Worm (Caenorhabditis elegans) whole organism, young adult: ENCODE data around the gene Y14H12A.2.
A peak's percentile ranks its signal among the peaks of the same experiment; 100 is the strongest.

Source experiments
- F23B12.7 ChIP-seq: sonication (generic microtip); optimal IDR thresholded peaks from 2 replicates; lab custom pipeline; 2017; ENCODE audit warnings: missing genetic modification characterization, mild to moderate bottlenecking, missing compliant biosample characterization, antibody characterized with exemption, moderate library complexity; ENCODE audit not compliant: insufficient read depth
- F52B5.7 ChIP-seq: sonication (generic microtip); optimal IDR thresholded peaks from 2 replicates; lab custom pipeline; 2016; ENCODE audit warnings: mild to moderate bottlenecking, missing genetic modification characterization, missing compliant biosample characterization
- F55B11.4 ChIP-seq: sonication (generic microtip); optimal IDR thresholded peaks from 2 replicates; lab custom pipeline; 2016; ENCODE audit warnings: missing compliant biosample characterization, missing genetic modification characterization, borderline replicate concordance; ENCODE audit not compliant: insufficient read depth
- F57A8.1 ChIP-seq: fragments of 200-800 bp; sonication (Bioruptor generic); optimal IDR thresholded peaks from 2 replicates; lab custom pipeline; 2018; ENCODE audit warnings: mild to moderate bottlenecking, missing genetic modification characterization, moderate library complexity, missing compliant biosample characterization
- F57C9.4 ChIP-seq: sonication (generic microtip); optimal IDR thresholded peaks from 2 replicates; lab custom pipeline; 2017; ENCODE audit warnings: mild to moderate bottlenecking, missing genetic modification characterization, missing compliant biosample characterization
- K12H6.12 ChIP-seq: fragments of 200-800 bp; sonication (Bioruptor generic); optimal IDR thresholded peaks from 2 replicates; lab custom pipeline; 2018; ENCODE audit warnings: mild to moderate bottlenecking, missing genetic modification characterization, missing compliant biosample characterization
- Y79H2A.3 ChIP-seq: fragments of 200-800 bp; sonication (Bioruptor generic); conservative IDR thresholded peaks from 2 replicates; pipeline ENCODE4 v1.3.6; 2022; ENCODE audit warnings: missing genetic modification reagents, missing genetic modification characterization, missing compliant biosample characterization
- akir-1 ChIP-seq: fragments of 200-800 bp; sonication (Bioruptor generic); optimal IDR thresholded peaks from 2 replicates; lab custom pipeline; 2018; ENCODE audit warnings: mild to moderate bottlenecking, missing genetic modification characterization, moderate library complexity, missing compliant biosample characterization
- aptf-2 ChIP-seq: fragments of 200-800 bp; sonication (Bioruptor generic); conservative IDR thresholded peaks from 2 replicates; pipeline ENCODE4 v1.3.6; 2022; ENCODE audit warnings: missing genetic modification reagents, missing genetic modification characterization, missing compliant biosample characterization
- athp-1 ChIP-seq: sonication (generic microtip); optimal IDR thresholded peaks from 2 replicates; lab custom pipeline; 2017; ENCODE audit warnings: mild to moderate bottlenecking, missing genetic modification characterization, missing compliant biosample characterization
- ceh-100 ChIP-seq: fragments of 200-800 bp; sonication (Bioruptor generic); IDR thresholded peaks from 2 replicates; pipeline ENCODE4 v1.3.6; 2022; ENCODE audit warnings: missing genetic modification reagents, missing genetic modification characterization, missing compliant biosample characterization
- dox-1 ChIP-seq: fragments of 200-800 bp; sonication (Bioruptor generic); IDR thresholded peaks from 2 replicates; pipeline ENCODE4 v1.3.6; 2022; ENCODE audit warnings: missing genetic modification reagents, missing genetic modification characterization, missing compliant biosample characterization
- egl-18 ChIP-seq: fragments of 200-800 bp; sonication (Bioruptor generic); IDR thresholded peaks from 2 replicates; pipeline ENCODE4 v1.3.6; 2022; ENCODE audit warnings: missing genetic modification reagents, missing genetic modification characterization, missing compliant biosample characterization
- egrh-3 ChIP-seq: fragments of 200-800 bp; sonication (Bioruptor generic); IDR thresholded peaks from 2 replicates; pipeline ENCODE4 v1.3.6; 2022; ENCODE audit warnings: missing genetic modification reagents, missing genetic modification characterization, missing compliant biosample characterization
- hlh-12 ChIP-seq: sonication (generic microtip); optimal IDR thresholded peaks from 2 replicates; lab custom pipeline; 2016; ENCODE audit warnings: missing genetic modification characterization, missing compliant biosample characterization
- hmg-1.2 ChIP-seq: fragments of 200-800 bp; sonication (Bioruptor generic); IDR thresholded peaks from 2 replicates; pipeline ENCODE4 v1.3.6; 2022; ENCODE audit warnings: missing genetic modification reagents, missing genetic modification characterization, missing compliant biosample characterization
- hmg-20 ChIP-seq: fragments of 200-800 bp; sonication (Bioruptor generic); IDR thresholded peaks from 2 replicates; pipeline ENCODE4 v1.3.6; 2022; ENCODE audit warnings: missing genetic modification reagents, missing genetic modification characterization, missing compliant biosample characterization
- lsl-1 ChIP-seq: fragments of 200-800 bp; sonication (Bioruptor generic); optimal IDR thresholded peaks from 2 replicates; lab custom pipeline; 2018; ENCODE audit warnings: mild to moderate bottlenecking, missing genetic modification characterization, moderate library complexity, missing compliant biosample characterization
- lsy-27 ChIP-seq: sonication (generic microtip); optimal IDR thresholded peaks from 2 replicates; lab custom pipeline; 2017; ENCODE audit warnings: missing genetic modification characterization, mild to moderate bottlenecking, missing compliant biosample characterization, antibody characterized with exemption, missing genotype, borderline replicate concordance; ENCODE audit not compliant: insufficient read depth
- madf-6 ChIP-seq: fragments of 200-800 bp; sonication (Bioruptor generic); IDR thresholded peaks from 2 replicates; pipeline ENCODE4 v1.3.6; 2022; ENCODE audit warnings: missing genetic modification reagents, missing genetic modification characterization, missing compliant biosample characterization
- mcd-1 ChIP-seq: fragments of 200-800 bp; sonication (Bioruptor generic); IDR thresholded peaks from 2 replicates; pipeline ENCODE4 v1.3.6; 2022; ENCODE audit warnings: missing genetic modification reagents, missing genetic modification characterization, missing compliant biosample characterization
- mel-28 ChIP-seq: sonication (generic microtip); optimal IDR thresholded peaks from 2 replicates; lab custom pipeline; 2016; ENCODE audit warnings: borderline replicate concordance, mild to moderate bottlenecking, missing genetic modification characterization, missing compliant biosample characterization
- nfya-1 ChIP-seq: sonication (generic microtip); optimal IDR thresholded peaks from 2 replicates; lab custom pipeline; 2017; ENCODE audit warnings: antibody characterized with exemption, missing compliant biosample characterization, missing genetic modification characterization, borderline replicate concordance; ENCODE audit not compliant: insufficient read depth
- nhr-179 ChIP-seq: sonication (generic microtip); optimal IDR thresholded peaks from 2 replicates; lab custom pipeline; 2016; ENCODE audit warnings: mild to moderate bottlenecking, missing genetic modification characterization, missing compliant biosample characterization
- nhr-80 ChIP-seq: sonication (generic microtip); optimal IDR thresholded peaks from 2 replicates; lab custom pipeline; 2016; ENCODE audit warnings: missing genetic modification characterization, missing compliant biosample characterization
- rec-8 ChIP-seq, 2 experiments: sonication (generic microtip); optimal IDR thresholded peaks; 2 replicates each; lab custom pipeline; 2016; ENCODE audit warnings: mild to moderate bottlenecking in 2 of 2, missing genetic modification characterization in 2 of 2, missing genetic modification reagents in 2 of 2, missing genotype in 2 of 2, missing biosample characterization in 1 of 2, missing compliant biosample characterization in 1 of 2, moderate library complexity in 1 of 2
- sea-2 ChIP-seq: fragments of 200-800 bp; sonication (Bioruptor generic); IDR thresholded peaks from 2 replicates; pipeline ENCODE4 v1.3.6; 2022; ENCODE audit warnings: missing genetic modification characterization, missing compliant biosample characterization
- snpc-1.1 ChIP-seq: sonication (generic microtip); optimal IDR thresholded peaks from 2 replicates; lab custom pipeline; 2017; ENCODE audit warnings: missing genetic modification characterization, mild to moderate bottlenecking, missing compliant biosample characterization, antibody characterized with exemption, moderate library complexity, missing genotype, missing genetic modification reagents; ENCODE audit not compliant: insufficient read depth
- tbx-9 ChIP-seq: sonication (generic microtip); optimal IDR thresholded peaks from 2 replicates; lab custom pipeline; 2016; ENCODE audit warnings: borderline replicate concordance, missing genetic modification characterization, inconsistent platforms, missing compliant biosample characterization
- unc-130 ChIP-seq: sonication (generic microtip); optimal IDR thresholded peaks from 2 replicates; lab custom pipeline; 2016; ENCODE audit warnings: missing genetic modification reagents, missing genetic modification characterization, missing compliant biosample characterization
- zfh-2 ChIP-seq: fragments of 200-800 bp; sonication (Bioruptor generic); conservative IDR thresholded peaks from 2 replicates; pipeline ENCODE4 v1.3.6; 2022; ENCODE audit warnings: missing genetic modification reagents, missing genetic modification characterization, missing compliant biosample characterization
- ztf-18 ChIP-seq: sonication (generic microtip); optimal IDR thresholded peaks from 2 replicates; lab custom pipeline; 2016; ENCODE audit warnings: missing genotype, mild to moderate bottlenecking, missing genetic modification characterization, missing compliant biosample characterization
- ztf-22 ChIP-seq: fragments of 200-800 bp; sonication (Bioruptor generic); optimal IDR thresholded peaks from 2 replicates; lab custom pipeline; 2018; ENCODE audit warnings: mild to moderate bottlenecking, missing genetic modification characterization, moderate library complexity, missing compliant biosample characterization
- ztf-3 ChIP-seq: fragments of 200-800 bp; sonication (Bioruptor generic); optimal IDR thresholded peaks from 2 replicates; lab custom pipeline; 2018; ENCODE audit warnings: mild to moderate bottlenecking, missing genetic modification characterization, missing compliant biosample characterization

The Y14H12A.2 gene

ce11 chrII:4004614-4005013 is 15.1 kb upstream of the Y14H12A.2 start, which contains the start of gene ephx-1 (continued):
- TF ChIP-seq sea-2 (GFP tag; lab: Robert Waterston, UW) = no peak

DNA sequence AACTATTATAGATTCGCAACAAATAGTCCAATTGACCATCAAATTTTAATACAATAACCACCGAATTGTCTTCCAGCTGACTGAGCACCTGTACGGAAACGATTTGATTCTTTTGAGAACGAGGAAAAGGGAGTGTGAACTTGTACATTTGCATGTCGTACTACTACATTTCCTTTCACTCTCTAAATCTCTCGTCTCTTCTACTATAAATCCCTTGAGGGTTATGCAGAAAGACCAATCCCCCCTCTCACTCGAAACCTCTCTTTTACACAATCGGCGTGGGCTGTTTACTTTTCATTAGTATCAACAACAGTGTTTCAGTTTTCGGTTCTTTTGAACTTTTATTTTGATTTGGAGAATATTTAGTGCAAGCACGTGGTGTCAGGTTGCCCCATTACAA is 12.7 kb upstream of the Y14H12A.2 start:
- TF ChIP-seq hlh-12 (tag; lab: Kevin White, UChicago) (no peak), F57A8.1 (GFP tag; lab: Kevin White, UChicago) (no peak), F52B5.7 (tag; lab: Kevin White, UChicago) (no peak), madf-6 (no peak), nfya-1 (tag; lab: Kevin White, UChicago) (no peak), mel-28 (tag; lab: Kevin White, UChicago) (no peak), K12H6.12 (tag; lab: Kevin White, UChicago) (no peak), ztf-3 (GFP tag; lab: Kevin White, UChicago) (no peak), F55B11.4 (no peak), lsl-1 (GFP tag; lab: Kevin White, UChicago) (no peak), mcd-1 (GFP tag; lab: Robert Waterston, UW) (no peak), Y79H2A.3 (GFP tag; lab: Robert Waterston, UW) (no peak)

DNA sequence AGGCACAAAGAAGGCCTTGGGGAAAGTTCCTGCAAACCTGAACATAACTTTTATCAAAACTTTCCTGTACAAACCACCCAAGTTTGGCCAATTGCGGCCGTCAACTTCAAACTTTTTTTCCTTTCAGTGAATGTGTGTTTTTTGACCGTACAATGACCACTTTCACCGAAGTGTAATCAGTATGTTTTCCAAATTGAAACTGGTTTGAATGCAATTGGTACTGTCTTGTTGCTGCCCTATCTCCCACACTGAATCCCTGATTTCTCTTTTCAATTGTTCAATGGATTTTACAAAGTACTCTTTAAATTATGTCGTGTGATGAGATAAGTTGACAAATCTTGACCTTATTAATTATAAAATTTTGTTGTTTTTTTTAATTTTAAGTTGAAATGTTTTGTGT is 11.0 kb upstream of the Y14H12A.2 start:
- no peak for TF ChIP-seq ceh-100 (GFP tag; lab: Robert Waterston, UW)
- TF ChIP-seq unc-130 = no peak
- no peak for TF ChIP-seq snpc-1.1 (tag; lab: Kevin White, UChicago)
- no peak for TF ChIP-seq lsy-27
- TF ChIP-seq nhr-80 (tag; lab: Kevin White, UChicago) = no peak
- no peak for TF ChIP-seq rec-8 (tag; optimal IDR thresholded peaks at IDR 0.05; lab: Kevin White, UChicago)
- no peak for TF ChIP-seq ztf-18 (tag; lab: Kevin White, UChicago)
- no peak for TF ChIP-seq akir-1
- no peak for TF ChIP-seq aptf-2 (GFP tag; lab: Robert Waterston, UW)
- no peak for TF ChIP-seq tbx-9 (tag; lab: Kevin White, UChicago)
- no peak for TF ChIP-seq hmg-20 (GFP tag; lab: Robert Waterston, UW)
- TF ChIP-seq ztf-22 (GFP tag; lab: Kevin White, UChicago) = no peak
- no peak for TF ChIP-seq F23B12.7 (tag; lab: Kevin White, UChicago)
- no peak for TF ChIP-seq nhr-179 (tag; lab: Kevin White, UChicago)

- no peak for TF ChIP-seq akir-1
- peak; percentile 74 for TF ChIP-seq zfh-2 (GFP tag; lab: Robert Waterston, UW)
- no peak for TF ChIP-seq hmg-1.2 (GFP tag; lab: Robert Waterston, UW)
- TF ChIP-seq F23B12.7 (tag; lab: Kevin White, UChicago) = no peak
- TF ChIP-seq egl-18 (GFP tag; lab: Robert Waterston, UW) = no peak
- TF ChIP-seq dox-1 (GFP tag; lab: Robert Waterston, UW) = 0 out of 2 replicates have a peak, but pooled peaks have one; percentile 36
- no peak for TF ChIP-seq F57C9.4
- TF ChIP-seq egrh-3 (GFP tag; lab: Robert Waterston, UW) = peak; percentile 11; the same call in 1 of the 2 replicates
- TF ChIP-seq athp-1 (tag; lab: Kevin White, UChicago) = no peak
- 0 out of 2 replicates have a peak, but pooled peaks have one; percentile 54 for TF ChIP-seq aptf-2 (GFP tag; lab: Robert Waterston, UW)
- TF ChIP-seq Y79H2A.3 (GFP tag; lab: Robert Waterston, UW) = no peak
These were observed 10.1 kb upstream of the Y14H12A.2 start for ce11 chrII:3999537-3999936.
